Worm (Caenorhabditis elegans) whole organism, L4 larva: ENCODE results near the gene spig-8.

Source experiments
- F49E8.2 ChIP-seq: sonication (generic microtip); optimal IDR thresholded peaks from 2 replicates; lab custom pipeline; 2016; ENCODE audit warnings: missing compliant biosample characterization, mild to moderate bottlenecking, missing genetic modification characterization, borderline replicate concordance
- R02D3.7 ChIP-seq: fragments of 150-350 bp; sonication (generic microtip); optimal IDR thresholded peaks from 3 replicates; lab custom pipeline; 2014; ENCODE audit warnings: missing biosample characterization, missing genetic modification characterization
- Y75B8A.6 ChIP-seq: fragments of 200-800 bp; sonication (Bioruptor generic); IDR thresholded peaks from 2 replicates; pipeline ENCODE4 v1.3.6; 2022; ENCODE audit warnings: missing genetic modification reagents, missing genetic modification characterization, missing compliant biosample characterization
- ZK546.5 ChIP-seq, 2 experiments: sonication (generic microtip); optimal IDR thresholded peaks; 2 replicates each; lab custom pipeline; 2017; ENCODE audit warnings: missing biosample characterization in 2 of 2, missing genetic modification characterization in 2 of 2
- aha-1 ChIP-seq: fragments of 150-350 bp; peaks from one replicate; lab custom pipeline; 2014; ENCODE audit warnings: missing biosample characterization, missing genetic modification characterization
- ama-1 ChIP-seq: fragments of 150-350 bp; optimal IDR thresholded peaks from 2 replicates; lab custom pipeline; 2014; ENCODE audit warnings: inconsistent platforms, mixed read lengths
- cey-2 ChIP-seq: sonication (generic microtip); optimal IDR thresholded peaks from 3 replicates; lab custom pipeline; 2017; ENCODE audit warnings: missing genetic modification characterization, mild to moderate bottlenecking, missing compliant biosample characterization, antibody characterized with exemption, borderline replicate concordance; ENCODE audit not compliant: insufficient read depth
- ctbp-1 ChIP-seq: fragments of 200-800 bp; sonication (Bioruptor generic); IDR thresholded peaks from 2 replicates; pipeline ENCODE4 v1.3.6; 2022; ENCODE audit warnings: missing genetic modification reagents, missing genetic modification characterization, missing compliant biosample characterization
- daf-12 ChIP-seq: fragments of 150-350 bp; optimal IDR thresholded peaks from 2 replicates; lab custom pipeline; 2014; ENCODE audit warnings: missing biosample characterization, missing genetic modification reagents, missing genetic modification characterization
- dmd-6 ChIP-seq: fragments of 200-800 bp; sonication (Bioruptor generic); IDR thresholded peaks from 2 replicates; pipeline ENCODE4 v1.3.6; 2022; ENCODE audit warnings: missing genetic modification reagents, missing genetic modification characterization, missing compliant biosample characterization
- dmd-9 ChIP-seq: fragments of 200-800 bp; sonication (Bioruptor generic); IDR thresholded peaks from 2 replicates; pipeline ENCODE4 v1.3.6; 2022; ENCODE audit warnings: missing genetic modification reagents, missing genetic modification characterization, missing compliant biosample characterization
- duxl-1 ChIP-seq: sonication (generic microtip); optimal IDR thresholded peaks from 2 replicates; lab custom pipeline; 2016; ENCODE audit warnings: mild to moderate bottlenecking, missing genetic modification characterization, moderate library complexity, missing compliant biosample characterization; ENCODE audit not compliant: poor library complexity
- dve-1 ChIP-seq: sonication (generic microtip); optimal IDR thresholded peaks from 2 replicates; lab custom pipeline; 2017; ENCODE audit warnings: antibody characterized with exemption, mild to moderate bottlenecking, missing genetic modification characterization, missing compliant biosample characterization; ENCODE audit not compliant: insufficient read depth
- fos-1 ChIP-seq: fragments of 150-350 bp; optimal IDR thresholded peaks from 2 replicates; lab custom pipeline; 2014; ENCODE audit warnings: missing biosample characterization, missing genetic modification characterization
- gei-8 ChIP-seq: fragments of 200-800 bp; sonication (Bioruptor generic); optimal IDR thresholded peaks from 2 replicates; lab custom pipeline; 2018; ENCODE audit warnings: mild to moderate bottlenecking, missing genetic modification characterization, missing compliant biosample characterization
- hif-1 ChIP-seq, 2 experiments: sonication (generic microtip); optimal IDR thresholded peaks; 2 replicates each; lab custom pipeline; 2016 to 2017; ENCODE audit warnings: missing compliant biosample characterization in 2 of 2, missing genetic modification characterization in 2 of 2, missing genetic modification reagents in 2 of 2, missing genotype in 2 of 2, mild to moderate bottlenecking in 1 of 2
- hlh-11 ChIP-seq: fragments of 200-800 bp; sonication (Bioruptor generic); optimal IDR thresholded peaks from 2 replicates; lab custom pipeline; 2018; ENCODE audit warnings: mild to moderate bottlenecking, missing genetic modification characterization, missing compliant biosample characterization
- hlh-30 ChIP-seq: sonication (generic microtip); optimal IDR thresholded peaks from 2 replicates; lab custom pipeline; 2017; ENCODE audit warnings: antibody characterized with exemption, mild to moderate bottlenecking, missing genetic modification characterization, missing compliant biosample characterization; ENCODE audit not compliant: insufficient read depth
- hmg-1.1 ChIP-seq: fragments of 200-800 bp; sonication (Bioruptor generic); IDR thresholded peaks from 2 replicates; pipeline ENCODE4 v1.3.6; 2022; ENCODE audit warnings: missing genetic modification reagents, missing genetic modification characterization, missing compliant biosample characterization
- lin-1 ChIP-seq: fragments of 200-800 bp; sonication (Bioruptor generic); IDR thresholded peaks from 2 replicates; pipeline ENCODE4 v1.3.6; 2022; ENCODE audit warnings: missing genetic modification reagents, missing genetic modification characterization, missing compliant biosample characterization
- lin-13 ChIP-seq: fragments of 150-350 bp; optimal IDR thresholded peaks from 2 replicates; lab custom pipeline; 2014; ENCODE audit warnings: missing biosample characterization, missing genetic modification reagents, missing genetic modification characterization
- lir-3 ChIP-seq: sonication (generic microtip); optimal IDR thresholded peaks from 2 replicates; lab custom pipeline; 2016; ENCODE audit warnings: mild to moderate bottlenecking, missing genetic modification characterization, missing compliant biosample characterization
- lsy-2 ChIP-seq, 2 experiments: fragments of 150-350 bp in 1 of 2; sonication (generic microtip) in 1 of 2; optimal IDR thresholded peaks; 2 replicates each; lab custom pipeline; 2014 to 2017; ENCODE audit warnings: missing biosample characterization in 2 of 2, missing genetic modification characterization in 2 of 2
- mdl-1 ChIP-seq, 2 experiments: fragments of 150-350 bp in 1 of 2; sonication (generic microtip) in 1 of 2; optimal IDR thresholded peaks; 2 replicates each; lab custom pipeline; 2014 to 2017; ENCODE audit warnings: missing biosample characterization in 2 of 2, missing genetic modification characterization in 2 of 2
- mep-1 ChIP-seq: fragments of 150-350 bp; sonication (generic microtip); optimal IDR thresholded peaks from 3 replicates; lab custom pipeline; 2014; ENCODE audit warnings: missing biosample characterization, missing genetic modification characterization
- mes-2 ChIP-seq: sonication (generic microtip); optimal IDR thresholded peaks from 2 replicates; lab custom pipeline; 2016; ENCODE audit warnings: missing genotype, mild to moderate bottlenecking, missing genetic modification characterization, missing compliant biosample characterization; ENCODE audit not compliant: poor library complexity, severe bottlenecking
- mxl-3 ChIP-seq: fragments of 200-800 bp; sonication (Bioruptor generic); optimal IDR thresholded peaks from 2 replicates; lab custom pipeline; 2018; ENCODE audit warnings: mild to moderate bottlenecking, missing genetic modification characterization, missing compliant biosample characterization
- nhr-10 ChIP-seq: fragments of 150-350 bp; optimal IDR thresholded peaks from 2 replicates; lab custom pipeline; 2014; ENCODE audit warnings: missing biosample characterization, missing genetic modification characterization
- nhr-102 ChIP-seq: sonication (generic microtip); optimal IDR thresholded peaks from 2 replicates; lab custom pipeline; 2016; ENCODE audit warnings: mild to moderate bottlenecking, missing genetic modification characterization, moderate library complexity, missing compliant biosample characterization
- nhr-11 ChIP-seq: fragments of 150-350 bp; optimal IDR thresholded peaks from 2 replicates; lab custom pipeline; 2014; ENCODE audit warnings: missing biosample characterization, missing genetic modification characterization
- nhr-25 ChIP-seq: sonication (generic microtip); optimal IDR thresholded peaks from 2 replicates; lab custom pipeline; 2017; ENCODE audit warnings: missing genetic modification characterization, mild to moderate bottlenecking, missing compliant biosample characterization, antibody characterized with exemption, moderate library complexity, borderline replicate concordance; ENCODE audit not compliant: insufficient read depth
- nhr-28 ChIP-seq: fragments of 150-350 bp; optimal IDR thresholded peaks from 2 replicates; lab custom pipeline; 2014; ENCODE audit warnings: missing biosample characterization, missing genetic modification characterization
- nhr-48 ChIP-seq: sonication (generic microtip); optimal IDR thresholded peaks from 2 replicates; lab custom pipeline; 2016; ENCODE audit warnings: mild to moderate bottlenecking, missing genetic modification characterization, missing compliant biosample characterization
- nhr-6 ChIP-seq: fragments of 150-350 bp; optimal IDR thresholded peaks from 2 replicates; lab custom pipeline; 2014; ENCODE audit warnings: missing biosample characterization, missing genetic modification characterization
- nhr-76 ChIP-seq: fragments of 150-350 bp; optimal IDR thresholded peaks from 2 replicates; lab custom pipeline; 2014; ENCODE audit warnings: missing biosample characterization, missing genetic modification characterization
- nhr-77 ChIP-seq: fragments of 150-350 bp; optimal IDR thresholded peaks from 2 replicates; lab custom pipeline; 2014; ENCODE audit warnings: missing biosample characterization, missing genetic modification characterization
- php-3 ChIP-seq: fragments of 200-800 bp; sonication (Bioruptor generic); IDR thresholded peaks from 2 replicates; pipeline ENCODE4 v1.3.6; 2022; ENCODE audit warnings: missing genetic modification reagents, missing genetic modification characterization, missing compliant biosample characterization
- pqm-1 ChIP-seq: sonication (generic microtip); optimal IDR thresholded peaks from 2 replicates; lab custom pipeline; 2017; ENCODE audit warnings: missing biosample characterization, missing genetic modification characterization
- saeg-2 ChIP-seq: fragments of 200-800 bp; sonication (Bioruptor generic); IDR thresholded peaks from 2 replicates; pipeline ENCODE4 v1.3.6; 2022; ENCODE audit warnings: missing genetic modification reagents, missing genetic modification characterization, missing compliant biosample characterization
- spr-1 ChIP-seq: sonication (generic microtip); optimal IDR thresholded peaks from 2 replicates; lab custom pipeline; 2016; ENCODE audit warnings: mild to moderate bottlenecking, missing genetic modification characterization, missing compliant biosample characterization
- tra-1 ChIP-seq: fragments of 200-800 bp; sonication (Bioruptor generic); IDR thresholded peaks from 2 replicates; pipeline ENCODE4 v1.3.6; 2022; ENCODE audit warnings: missing genetic modification reagents, missing genetic modification characterization, missing compliant biosample characterization
- unc-62 ChIP-seq, 3 experiments: fragments of 150-350 bp in 1 of 3; sonication (generic microtip); optimal IDR thresholded peaks in 2 of 3; peaks in 1 of 3; 1 replicate in 1 of 3; 2 replicates in 2 of 3; lab custom pipeline; 2014 to 2017; ENCODE audit warnings: missing biosample characterization in 3 of 3, missing genetic modification characterization in 3 of 3, missing genetic modification reagents in 3 of 3, missing genotype in 1 of 3
- vab-7 ChIP-seq: fragments of 200-800 bp; sonication (Bioruptor generic); IDR thresholded peaks from 2 replicates; pipeline ENCODE4 v1.3.6; 2022; ENCODE audit warnings: missing genetic modification reagents, missing genetic modification characterization, missing compliant biosample characterization
- ztf-7 ChIP-seq: fragments of 150-350 bp; optimal IDR thresholded peaks from 2 replicates; lab custom pipeline; 2014; ENCODE audit warnings: missing biosample characterization, missing genetic modification characterization

The spig-8 gene

DNA sequence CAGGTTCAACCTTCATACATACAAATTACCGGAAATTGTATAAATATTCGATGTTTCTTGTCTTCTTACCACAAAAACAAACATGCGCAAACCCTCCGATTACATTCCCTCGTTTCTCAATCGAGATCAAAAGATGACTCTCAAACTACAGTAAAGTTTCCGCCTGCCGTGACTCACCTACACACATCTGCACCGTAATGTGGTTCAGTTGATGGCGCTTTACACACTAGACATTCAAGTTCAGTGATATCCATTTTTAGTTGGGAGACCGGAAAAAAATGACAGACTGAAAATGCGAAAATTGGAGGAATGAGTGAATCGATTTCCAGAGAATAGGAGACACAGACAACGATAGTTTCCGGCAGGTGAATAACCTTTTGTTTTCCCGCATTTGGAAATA, 36.6 kb downstream of the spig-8 start, which contains the start of gene nhr-286:
Gene nhr-286, minus strand, starts transcription at position 324 of the 400 bp plus-strand sequence.
- TF ChIP-seq dve-1 (tag; lab: Kevin White, UChicago) = peak; percentile 32
- TF ChIP-seq hlh-30 (tag; lab: Kevin White, UChicago) = peak; percentile 13
- TF ChIP-seq ama-1 = peak; percentile 25
- no peak for TF ChIP-seq tra-1

DNA sequence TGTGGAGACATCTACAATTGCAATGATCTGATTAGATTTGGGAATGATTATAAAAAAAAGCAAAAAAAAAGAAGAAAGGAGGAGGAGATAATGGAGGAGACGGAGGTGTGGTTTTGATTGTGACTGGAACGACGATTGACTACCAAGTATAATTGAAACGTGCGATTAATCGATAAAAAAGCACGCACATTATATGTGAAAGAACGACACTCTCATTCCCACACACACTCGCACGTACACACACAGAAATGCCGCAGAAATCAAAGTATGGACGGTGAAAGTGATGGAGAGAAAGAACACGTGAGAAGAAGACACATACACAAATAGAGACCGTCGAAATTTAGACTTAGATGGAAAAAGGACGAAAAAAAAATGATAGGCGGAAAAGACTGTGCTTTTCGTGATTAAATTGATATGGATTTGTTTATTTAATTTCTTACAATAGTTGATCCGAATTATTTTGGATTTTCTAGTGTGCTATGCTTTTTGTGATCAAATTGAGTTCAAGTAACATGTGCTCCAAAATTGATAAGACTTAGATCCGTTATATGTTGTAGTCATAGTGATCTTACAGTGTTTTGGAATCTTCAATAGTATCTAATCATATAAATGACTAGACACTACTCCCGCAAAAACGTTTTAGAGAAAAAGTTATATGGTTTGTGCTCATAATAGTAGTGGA, 39.2 kb downstream of the spig-8 start, which contains the start of gene nhr-135:
Gene nhr-135, minus strand, starts transcription at position 51 of the 682 bp plus-strand sequence.
- TF ChIP-seq vab-7 (GFP tag; lab: Robert Waterston, UW) (no peak), nhr-25 (tag; lab: Kevin White, UChicago) (peak; percentile 24), nhr-77 (tag; lab: Kevin White, UChicago) (peak; percentile 98), pqm-1 (peak; percentile 57), nhr-10 (tag; lab: Kevin White, UChicago) (peak; percentile 70), dmd-9 (GFP tag; lab: Robert Waterston, UW) (no peak), fos-1 (tag; lab: Kevin White, UChicago) (peak; percentile 0), ctbp-1 (0 out of 2 replicates have a peak, but pooled peaks have one; percentile 33), F49E8.2 (tag; lab: Kevin White, UChicago) (no peak), lin-1 (GFP tag; lab: Robert Waterston, UW) (peak; percentile 62; the same call in 1 of the 2 replicates), Y75B8A.6 (GFP tag; lab: Robert Waterston, UW) (no peak), mep-1 (peak; percentile 72), duxl-1 (tag; lab: Kevin White, UChicago) (peak; percentile 46), mxl-3 (peak; percentile 87), cey-2 (tag; lab: Kevin White, UChicago) (peak; percentile 5), gei-8 (GFP tag; lab: Kevin White, UChicago) (peak; percentile 4), nhr-28 (tag; lab: Kevin White, UChicago) (peak; percentile 99), hif-1 (tag; optimal IDR thresholded peaks at IDR 0.05; lab: Kevin White, UChicago) (peak; percentile 26 to 95), aha-1 (tag; lab: Kevin White, UChicago) (peak; percentile 98), daf-12 (no peak), nhr-48 (peak; percentile 89), hlh-11 (tag; lab: Kevin White, UChicago) (peak; percentile 93), nhr-102 (peak; percentile 90), ztf-7 (tag; lab: Kevin White, UChicago) (peak; percentile 32), dmd-6 (peak; percentile 94), lir-3 (tag; lab: Kevin White, UChicago) (no peak), unc-62 (GFP tag; optimal IDR thresholded peaks at IDR 0.05 in 1 of 2; lab: Kevin White, UChicago) (peak in 1 of 2 experiments; percentile 32), unc-62 (tag; optimal IDR thresholded peaks at IDR 0.05; lab: Kevin White, UChicago) (no peak), ZK546.5 (tag; optimal IDR thresholded peaks at IDR 0.05; lab: Kevin White, UChicago) (no peak), spr-1 (tag; lab: Kevin White, UChicago) (peak; percentile 7), hlh-30 (tag; lab: Kevin White, UChicago) (peak; percentile 90), hmg-1.1 (no peak), mes-2 (peak; percentile 57), saeg-2 (GFP tag; lab: Robert Waterston, UW) (0 out of 2 replicates have a peak, but pooled peaks have one; percentile 45), tra-1 (peak; percentile 76; the same call in 1 of the 2 replicates), nhr-11 (tag; lab: Kevin White, UChicago) (no peak), nhr-76 (tag; lab: Kevin White, UChicago) (peak; percentile 7), php-3 (GFP tag; lab: Robert Waterston, UW) (0 out of 2 replicates have a peak, but pooled peaks have one; percentile 37), mdl-1 (tag; optimal IDR thresholded peaks at IDR 0.05; lab: Kevin White, UChicago) (peak; percentile 82 to 97), dve-1 (tag; lab: Kevin White, UChicago) (peak; percentile 78), nhr-6 (tag; lab: Kevin White, UChicago) (peak; percentile 6), lsy-2 (tag; optimal IDR thresholded peaks at IDR 0.05; lab: Kevin White, UChicago) (peak in 1 of 2 experiments; percentile 46), R02D3.7 (tag; lab: Kevin White, UChicago) (no peak), lin-13 (GFP tag; lab: Kevin White, UChicago) (no peak)
